Worm (Caenorhabditis elegans) whole organism, mixed stage, embryonic: ENCODE results near the gene F38A5.8.

Source experiments
- ham-2 ChIP-seq: fragments of 200-800 bp; sonication (Bioruptor generic); optimal IDR thresholded peaks from 2 replicates; lab custom pipeline; 2018; ENCODE audit warnings: mild to moderate bottlenecking, missing genetic modification characterization, missing compliant biosample characterization
- mab-5 ChIP-seq: fragments of 150-350 bp; optimal IDR thresholded peaks from 2 replicates; lab custom pipeline; 2014; ENCODE audit warnings: missing biosample characterization, missing genetic modification characterization
- mls-2 ChIP-seq: sonication (generic microtip); optimal IDR thresholded peaks from 2 replicates; lab custom pipeline; 2016; ENCODE audit warnings: mild to moderate bottlenecking, missing genetic modification characterization, moderate library complexity, missing compliant biosample characterization
- nhr-28 ChIP-seq: fragments of 150-350 bp; optimal IDR thresholded peaks from 2 replicates; lab custom pipeline; 2014; ENCODE audit warnings: missing biosample characterization, missing genetic modification characterization
- unc-39 ChIP-seq: fragments of 150-350 bp; optimal IDR thresholded peaks from 2 replicates; lab custom pipeline; 2014; ENCODE audit warnings: missing biosample characterization, missing genetic modification characterization

ce11 chrIV:6597298-6597697, 2.2 kb upstream of the F38A5.8 start, which contains the start of gene F38A5.6:
- TF ChIP-seq nhr-28 (tag; lab: Kevin White, UChicago) = no peak
- TF ChIP-seq mls-2 (tag; lab: Kevin White, UChicago) = no peak
- no peak for TF ChIP-seq unc-39 (tag; lab: Kevin White, UChicago)
- no peak for TF ChIP-seq mab-5 (tag; lab: Kevin White, UChicago)
- no peak for TF ChIP-seq ham-2 (GFP tag; lab: Kevin White, UChicago)
